Worm (Caenorhabditis elegans) whole organism, L2 larva: ENCODE measurements around the gene B0280.17.

Experiments used
- C34F6.9 ChIP-seq: fragments of 150-350 bp; optimal IDR thresholded peaks from 2 replicates; lab custom pipeline; 2014; ENCODE audit warnings: missing biosample characterization, missing genetic modification characterization
- F13H6.1 ChIP-seq: sonication (generic microtip); optimal IDR thresholded peaks from 2 replicates; lab custom pipeline; 2016; ENCODE audit warnings: missing genetic modification characterization, missing compliant biosample characterization
- R02D3.7 ChIP-seq: fragments of 150-350 bp; optimal IDR thresholded peaks from 2 replicates; lab custom pipeline; 2014; ENCODE audit warnings: missing biosample characterization, missing genetic modification characterization
- ZK546.5 ChIP-seq: sonication (generic microtip); optimal IDR thresholded peaks from 2 replicates; lab custom pipeline; 2017; ENCODE audit warnings: missing biosample characterization, missing genetic modification characterization
- alr-1 ChIP-seq: fragments of 150-350 bp; optimal IDR thresholded peaks from 2 replicates; lab custom pipeline; 2014; ENCODE audit warnings: missing biosample characterization, missing genetic modification characterization
- aly-2 ChIP-seq: fragments of 150-350 bp; optimal IDR thresholded peaks from 2 replicates; lab custom pipeline; 2014; ENCODE audit warnings: missing biosample characterization, missing genetic modification characterization
- ama-1 ChIP-seq: fragments of 150-350 bp; optimal IDR thresholded peaks from 2 replicates; lab custom pipeline; 2018; ENCODE audit warnings: inconsistent platforms
- blmp-1 ChIP-seq: sonication (generic microtip); optimal IDR thresholded peaks from 2 replicates; lab custom pipeline; 2017; ENCODE audit warnings: missing genetic modification characterization, mild to moderate bottlenecking, missing compliant biosample characterization, antibody characterized with exemption, moderate library complexity; ENCODE audit not compliant: insufficient read depth
- ceh-16 ChIP-seq: fragments of 150-350 bp; optimal IDR thresholded peaks from 2 replicates; lab custom pipeline; 2014; ENCODE audit warnings: missing biosample characterization, missing genetic modification characterization
- ceh-82 ChIP-seq: fragments of 150-350 bp; optimal IDR thresholded peaks from 2 replicates; lab custom pipeline; 2014; ENCODE audit warnings: missing biosample characterization, missing genetic modification characterization
- crh-2 ChIP-seq: sonication (generic microtip); optimal IDR thresholded peaks from 2 replicates; lab custom pipeline; 2017; ENCODE audit warnings: missing biosample characterization, missing genetic modification characterization
- dmd-4 ChIP-seq: sonication (generic microtip); optimal IDR thresholded peaks from 2 replicates; lab custom pipeline; 2017; ENCODE audit warnings: missing biosample characterization, missing genetic modification characterization
- egl-27 ChIP-seq: sonication (generic microtip); optimal IDR thresholded peaks from 3 replicates; lab custom pipeline; 2017; ENCODE audit warnings: missing biosample characterization, missing genetic modification reagents, missing genetic modification characterization
- elt-1 ChIP-seq: fragments of 150-350 bp; optimal IDR thresholded peaks from 2 replicates; lab custom pipeline; 2014; ENCODE audit warnings: missing biosample characterization, missing genetic modification characterization
- elt-3 ChIP-seq: sonication (generic microtip); optimal IDR thresholded peaks from 2 replicates; lab custom pipeline; 2017; ENCODE audit warnings: missing biosample characterization, missing genetic modification characterization
- fos-1 ChIP-seq: fragments of 150-350 bp; optimal IDR thresholded peaks from 2 replicates; lab custom pipeline; 2014; ENCODE audit warnings: missing biosample characterization, missing genetic modification characterization
- gmeb-1 ChIP-seq: fragments of 150-350 bp; optimal IDR thresholded peaks from 2 replicates; lab custom pipeline; 2014; ENCODE audit warnings: missing biosample characterization, missing genetic modification characterization
- lin-11 ChIP-seq: fragments of 150-350 bp; sonication (generic microtip); optimal IDR thresholded peaks from 2 replicates; lab custom pipeline; 2014; ENCODE audit warnings: missing biosample characterization, missing genetic modification characterization, inconsistent platforms, mixed read lengths
- lin-13 ChIP-seq: fragments of 150-350 bp; optimal IDR thresholded peaks from 2 replicates; lab custom pipeline; 2014; ENCODE audit warnings: missing biosample characterization, missing genetic modification reagents, missing genetic modification characterization
- lin-39 ChIP-seq: fragments of 150-350 bp; optimal IDR thresholded peaks from 2 replicates; lab custom pipeline; 2014; ENCODE audit warnings: missing biosample characterization, missing genetic modification reagents, missing genetic modification characterization
- lsy-2 ChIP-seq, 2 experiments: fragments of 150-350 bp in 1 of 2; sonication (generic microtip) in 1 of 2; optimal IDR thresholded peaks; 2 replicates each; lab custom pipeline; 2014 to 2017; ENCODE audit warnings: missing biosample characterization in 2 of 2, missing genetic modification characterization in 2 of 2
- mab-5 ChIP-seq: fragments of 150-350 bp; optimal IDR thresholded peaks from 2 replicates; lab custom pipeline; 2014; ENCODE audit warnings: missing biosample characterization, missing genetic modification characterization
- mbf-1 ChIP-seq: sonication (generic microtip); optimal IDR thresholded peaks from 2 replicates; lab custom pipeline; 2017; ENCODE audit warnings: missing biosample characterization, missing genetic modification characterization
- mdl-1 ChIP-seq, 2 experiments: fragments of 150-350 bp in 1 of 2; sonication (generic microtip) in 1 of 2; optimal IDR thresholded peaks; 2 replicates each; lab custom pipeline; 2017; ENCODE audit warnings: missing biosample characterization in 2 of 2, missing genetic modification characterization in 2 of 2
- nhr-10 ChIP-seq: sonication (generic microtip); optimal IDR thresholded peaks from 2 replicates; lab custom pipeline; 2017; ENCODE audit warnings: missing biosample characterization, missing genetic modification characterization
- nhr-11 ChIP-seq: fragments of 150-350 bp; optimal IDR thresholded peaks from 2 replicates; lab custom pipeline; 2014; ENCODE audit warnings: missing biosample characterization, missing genetic modification characterization
- nhr-12 ChIP-seq: fragments of 150-350 bp; optimal IDR thresholded peaks from 2 replicates; lab custom pipeline; 2014; ENCODE audit warnings: missing biosample characterization, missing genetic modification characterization
- nhr-129 ChIP-seq: fragments of 150-350 bp; optimal IDR thresholded peaks from 2 replicates; lab custom pipeline; 2014; ENCODE audit warnings: missing biosample characterization, missing genetic modification characterization
- nhr-21 ChIP-seq: fragments of 150-350 bp; optimal IDR thresholded peaks from 2 replicates; lab custom pipeline; 2014; ENCODE audit warnings: missing biosample characterization, missing genetic modification characterization
- nhr-237 ChIP-seq: fragments of 150-350 bp; optimal IDR thresholded peaks from 2 replicates; lab custom pipeline; 2014; ENCODE audit warnings: missing biosample characterization, missing genetic modification characterization
- nhr-25 ChIP-seq: fragments of 150-350 bp; sonication (generic microtip); optimal IDR thresholded peaks from 3 replicates; lab custom pipeline; 2014; ENCODE audit warnings: missing biosample characterization, missing genetic modification characterization
- nhr-6 ChIP-seq: fragments of 150-350 bp; optimal IDR thresholded peaks from 2 replicates; lab custom pipeline; 2014; ENCODE audit warnings: missing biosample characterization, missing genetic modification characterization
- nhr-77 ChIP-seq: fragments of 150-350 bp; optimal IDR thresholded peaks from 2 replicates; lab custom pipeline; 2014; ENCODE audit warnings: missing biosample characterization, missing genetic modification characterization
- peb-1 ChIP-seq: fragments of 150-350 bp; optimal IDR thresholded peaks from 2 replicates; lab custom pipeline; 2014; ENCODE audit warnings: missing biosample characterization, missing genetic modification characterization
- sem-4 ChIP-seq: fragments of 150-350 bp; optimal IDR thresholded peaks from 2 replicates; lab custom pipeline; 2014; ENCODE audit warnings: missing biosample characterization, missing genetic modification reagents, missing genetic modification characterization
- skn-1 ChIP-seq: sonication (generic microtip); optimal IDR thresholded peaks from 2 replicates; lab custom pipeline; 2017; ENCODE audit warnings: missing biosample characterization, missing genetic modification characterization
- sma-3 ChIP-seq: sonication (generic microtip); optimal IDR thresholded peaks from 2 replicates; lab custom pipeline; 2016; ENCODE audit warnings: missing genetic modification reagents, missing genetic modification characterization, missing compliant biosample characterization
- snpc-4 ChIP-seq: fragments of 150-350 bp; optimal IDR thresholded peaks from 2 replicates; lab custom pipeline; 2014; ENCODE audit warnings: missing biosample characterization, missing genetic modification characterization
- unc-39 ChIP-seq: fragments of 150-350 bp; optimal IDR thresholded peaks from 2 replicates; lab custom pipeline; 2014; ENCODE audit warnings: missing biosample characterization, missing genetic modification characterization
- unc-55 ChIP-seq: fragments of 150-350 bp; sonication (generic microtip); optimal IDR thresholded peaks from 3 replicates; lab custom pipeline; 2014; ENCODE audit warnings: missing biosample characterization, missing genetic modification reagents, missing genetic modification characterization
- unc-62 ChIP-seq: fragments of 150-350 bp; optimal IDR thresholded peaks from 2 replicates; lab custom pipeline; 2014; ENCODE audit warnings: missing biosample characterization, missing genetic modification reagents, missing genetic modification characterization
- zag-1 ChIP-seq: fragments of 150-350 bp; optimal IDR thresholded peaks from 2 replicates; lab custom pipeline; 2014; ENCODE audit warnings: missing biosample characterization, missing genetic modification characterization
- ztf-1 ChIP-seq: fragments of 200-800 bp; sonication (Bioruptor generic); conservative IDR thresholded peaks from 2 replicates; pipeline ENCODE4 v1.3.6; 2022; ENCODE audit warnings: missing genetic modification characterization, missing compliant biosample characterization
- ztf-11 ChIP-seq: sonication (generic microtip); optimal IDR thresholded peaks from 2 replicates; lab custom pipeline; 2017; ENCODE audit warnings: missing biosample characterization, missing genetic modification characterization
- ztf-4 ChIP-seq: fragments of 150-350 bp; optimal IDR thresholded peaks from 2 replicates; lab custom pipeline; 2014; ENCODE audit warnings: missing biosample characterization, missing genetic modification characterization

The B0280.17 gene

ce11 chrIII:7181822-7182221 is 45.9 kb upstream of the B0280.17 start, which contains the start of gene epg-4:
Gene epg-4, plus strand, starts transcription at chrIII:7182167.
- TF ChIP-seq lin-11, result no peak
- peak; percentile 21 for TF ChIP-seq crh-2 (tag; lab: Kevin White, UChicago)
- no peak for TF ChIP-seq aly-2
- TF ChIP-seq sma-3 (GFP tag; lab: Kevin White, UChicago), result no peak
- TF ChIP-seq unc-55 (GFP tag; lab: Kevin White, UChicago), result peak; percentile 57
- no peak for TF ChIP-seq ceh-82 (tag; lab: Kevin White, UChicago)
- TF ChIP-seq dmd-4 (tag; lab: Kevin White, UChicago), result no peak
- TF ChIP-seq F13H6.1 (tag; lab: Kevin White, UChicago), result no peak
- TF ChIP-seq fos-1 (tag; lab: Kevin White, UChicago), result peak; percentile 48
- peak in 1 of 2 experiments; percentile 57 for TF ChIP-seq lsy-2 (tag; optimal IDR thresholded peaks at IDR 0.05; lab: Kevin White, UChicago)
- TF ChIP-seq nhr-129 (tag; lab: Kevin White, UChicago), result peak; percentile 78
- TF ChIP-seq mdl-1 (tag; optimal IDR thresholded peaks at IDR 0.05; lab: Kevin White, UChicago), result no peak
- TF ChIP-seq ama-1 (lab: Kevin White, UChicago), result no peak
- TF ChIP-seq C34F6.9 (tag; lab: Kevin White, UChicago), result peak; percentile 76
- TF ChIP-seq mbf-1 (tag; lab: Kevin White, UChicago), result no peak

DNA sequence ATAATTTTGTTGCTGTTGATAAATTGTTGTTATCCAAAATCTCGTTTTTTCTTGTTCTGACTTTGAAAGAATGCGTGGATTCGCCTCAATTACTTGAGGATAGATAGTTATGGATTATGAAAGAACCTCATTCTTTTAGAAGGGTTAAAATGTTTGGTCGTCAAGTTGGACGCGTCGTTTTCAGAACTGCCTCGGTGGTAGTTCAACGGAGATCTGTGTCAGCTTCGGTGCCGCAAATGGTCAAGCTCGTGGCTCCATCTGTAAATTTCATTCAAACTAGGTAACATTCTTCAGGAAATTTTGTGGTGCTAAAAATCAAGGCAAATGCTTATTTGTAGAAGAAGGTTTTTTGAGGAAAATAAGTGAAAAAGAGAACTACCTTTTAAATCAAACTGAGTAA is 44.7 kb upstream of the B0280.17 start, which contains the start of gene ndab-2:
ndab-2 (plus strand) TSS at position 140 of the 400 bp plus-strand sequence.
- TF ChIP-seq skn-1 (tag; lab: Kevin White, UChicago) (no peak), nhr-11 (tag; lab: Kevin White, UChicago) (no peak), ztf-4 (tag; lab: Kevin White, UChicago) (peak; percentile 12), mdl-1 (tag; optimal IDR thresholded peaks at IDR 0.05; lab: Kevin White, UChicago) (no peak), ztf-1 (no peak), gmeb-1 (no peak), F13H6.1 (tag; lab: Kevin White, UChicago) (no peak), lin-39 (tag; lab: Kevin White, UChicago) (no peak)

- TF ChIP-seq nhr-12 (tag; lab: Kevin White, UChicago) (no peak), crh-2 (tag; lab: Kevin White, UChicago) (peak; percentile 94), lin-11 (peak; percentile 79), dmd-4 (tag; lab: Kevin White, UChicago) (no peak), elt-3 (no peak), sem-4 (tag; lab: Kevin White, UChicago) (peak; percentile 78), unc-39 (tag; lab: Kevin White, UChicago) (no peak), peb-1 (no peak), nhr-237 (tag; lab: Kevin White, UChicago) (no peak), nhr-11 (tag; lab: Kevin White, UChicago) (no peak), C34F6.9 (tag; lab: Kevin White, UChicago) (peak; percentile 95), aly-2 (no peak), ceh-16 (tag; lab: Kevin White, UChicago) (peak; percentile 74), nhr-6 (tag; lab: Kevin White, UChicago) (peak; percentile 91), blmp-1 (tag; lab: Kevin White, UChicago) (peak; percentile 88), fos-1 (tag; lab: Kevin White, UChicago) (peak; percentile 71), alr-1 (tag; lab: Kevin White, UChicago) (no peak), nhr-77 (peak; percentile 23), F13H6.1 (tag; lab: Kevin White, UChicago) (peak; percentile 83), unc-55 (GFP tag; lab: Kevin White, UChicago) (peak; percentile 93), mab-5 (tag; lab: Kevin White, UChicago) (peak; percentile 74), snpc-4 (tag; lab: Kevin White, UChicago) (peak; percentile 74), unc-62 (GFP tag; lab: Kevin White, UChicago) (no peak), mdl-1 (tag; optimal IDR thresholded peaks at IDR 0.05; lab: Kevin White, UChicago) (peak in 1 of 2 experiments; percentile 19), lin-13 (peak; percentile 91), nhr-21 (peak; percentile 91), sma-3 (GFP tag; lab: Kevin White, UChicago) (peak; percentile 90), nhr-129 (tag; lab: Kevin White, UChicago) (peak; percentile 88), egl-27 (tag; lab: Kevin White, UChicago) (peak; percentile 91), zag-1 (tag; lab: Kevin White, UChicago) (no peak), ztf-4 (tag; lab: Kevin White, UChicago) (peak; percentile 80), skn-1 (tag; lab: Kevin White, UChicago) (no peak), ZK546.5 (peak; percentile 87), elt-1 (tag; lab: Kevin White, UChicago) (no peak), nhr-25 (tag; lab: Kevin White, UChicago) (peak; percentile 93), R02D3.7 (tag; lab: Kevin White, UChicago) (peak; percentile 44), lin-39 (tag; lab: Kevin White, UChicago) (no peak), ama-1 (lab: Kevin White, UChicago) (peak; percentile 87), nhr-10 (tag; lab: Kevin White, UChicago) (peak; percentile 47), lsy-2 (tag; optimal IDR thresholded peaks at IDR 0.05; lab: Kevin White, UChicago) (peak; percentile 83 to 96), gmeb-1 (peak; percentile 88), ztf-11 (no peak), mbf-1 (tag; lab: Kevin White, UChicago) (no peak), ceh-82 (tag; lab: Kevin White, UChicago) (peak; percentile 23), ztf-1 (no peak)
Observed at ce11 chrIII:7179538-7180301, 43.8 kb upstream of the B0280.17 start, which contains the start of the genes rps-14 and rpl-36. Gene rps-14, minus strand, starts transcription at chrIII:7179588. Gene rpl-36, plus strand, starts transcription at chrIII:7180251.
